Fruit fly (Drosophila melanogaster) whole organism, embryonic: ENCODE measurements around the gene CLS.

Source experiments
- Bgb ChIP-seq: fragments of 200-800 bp; sonication (Bioruptor generic); IDR thresholded peaks from 2 replicates; pipeline ENCODE4 v1.3.6; 2022; ENCODE audit warnings: missing biosample characterization, missing genetic modification characterization; ENCODE audit not compliant: partially characterized antibody
- CG10274 ChIP-seq: fragments of 200-800 bp; sonication (Bioruptor generic); optimal IDR thresholded peaks from 3 replicates; lab custom pipeline; 2017; ENCODE audit warnings: missing biosample characterization, mild to moderate bottlenecking, missing genetic modification characterization
- CG11504 ChIP-seq: fragments of 200-800 bp; sonication (Bioruptor generic); optimal IDR thresholded peaks from 3 replicates; lab custom pipeline; 2019; ENCODE audit warnings: missing biosample characterization, mild to moderate bottlenecking, missing genetic modification characterization, moderate library complexity
- CG12391 ChIP-seq: fragments of 200-800 bp; sonication (Bioruptor generic); optimal IDR thresholded peaks from 3 replicates; lab custom pipeline; 2018; ENCODE audit warnings: missing biosample characterization, mild to moderate bottlenecking, missing genetic modification characterization, moderate library complexity
- CG14860 ChIP-seq: fragments of 200-800 bp; sonication (Bioruptor generic); IDR thresholded peaks from 3 replicates; pipeline ENCODE4 v1.3.6; 2022; ENCODE audit warnings: missing biosample characterization, missing genetic modification characterization; ENCODE audit not compliant: partially characterized antibody
- CG15073 ChIP-seq: fragments of 200-800 bp; sonication (Bioruptor generic); optimal IDR thresholded peaks from 2 replicates; lab custom pipeline; 2016; ENCODE audit warnings: missing biosample characterization, missing genetic modification characterization
- CG1647 ChIP-seq: fragments of 200-800 bp; sonication (Bioruptor generic); optimal IDR thresholded peaks from 3 replicates; lab custom pipeline; 2016; ENCODE audit warnings: missing biosample characterization, missing genetic modification characterization
- CG16779 ChIP-seq: fragments of 200-800 bp; sonication (Bioruptor generic); IDR thresholded peaks from 2 replicates; pipeline ENCODE4 v1.3.6; 2022; ENCODE audit warnings: missing biosample characterization, missing genetic modification characterization
- CG18619 ChIP-seq: fragments of 200-800 bp; sonication (Bioruptor generic); optimal IDR thresholded peaks from 3 replicates; lab custom pipeline; 2017; ENCODE audit warnings: missing biosample characterization, mild to moderate bottlenecking, missing genetic modification characterization
- CG2199 ChIP-seq: fragments of 200-800 bp; sonication (Bioruptor generic); IDR thresholded peaks from 3 replicates; pipeline ENCODE4 v1.3.6; 2022; ENCODE audit warnings: missing biosample characterization, missing genetic modification characterization
- CG2678 ChIP-seq: fragments of 200-800 bp; sonication (Bioruptor generic); optimal IDR thresholded peaks from 3 replicates; lab custom pipeline; 2019; ENCODE audit warnings: missing biosample characterization, mild to moderate bottlenecking, missing genetic modification characterization, moderate library complexity
- CG30431 ChIP-seq: fragments of 200-800 bp; sonication (Bioruptor generic); optimal IDR thresholded peaks from 2 replicates; lab custom pipeline; 2017; ENCODE audit warnings: missing biosample characterization, missing genetic modification characterization
- CG33557 ChIP-seq: fragments of 200-800 bp; sonication (Bioruptor generic); optimal IDR thresholded peaks from 2 replicates; lab custom pipeline; 2019; ENCODE audit warnings: missing biosample characterization, mild to moderate bottlenecking, missing genetic modification characterization, moderate library complexity
- CG3726 ChIP-seq: fragments of 200-800 bp; sonication (Bioruptor generic); IDR thresholded peaks from 3 replicates; pipeline ENCODE4, ENCODE4 v1.3.6; 2022; ENCODE audit warnings: missing biosample characterization, missing genetic modification characterization
- CG7271 ChIP-seq: fragments of 200-800 bp; sonication (Bioruptor generic); optimal IDR thresholded peaks from 2 replicates; lab custom pipeline; 2018; ENCODE audit warnings: missing biosample characterization, mild to moderate bottlenecking, missing genetic modification characterization, moderate library complexity
- CG8388 ChIP-seq: fragments of 200-800 bp; sonication (Bioruptor generic); optimal IDR thresholded peaks from 2 replicates; lab custom pipeline; 2019; ENCODE audit warnings: missing biosample characterization, mild to moderate bottlenecking, missing genetic modification characterization, moderate library complexity
- D19B ChIP-seq: fragments of 200-800 bp; sonication (Bioruptor generic); optimal IDR thresholded peaks from 2 replicates; lab custom pipeline; 2017; ENCODE audit warnings: missing biosample characterization, mild to moderate bottlenecking, missing genetic modification characterization
- Deaf1 ChIP-seq: fragments of 200-800 bp; optimal IDR thresholded peaks from 3 replicates; lab custom pipeline; 2019; ENCODE audit warnings: missing biosample characterization, mild to moderate bottlenecking, missing genetic modification characterization, moderate library complexity
- Hr51 ChIP-seq, 2 experiments: fragments of 200-800 bp; sonication (Bioruptor generic); optimal IDR thresholded peaks; 2 replicates in 1 of 2; 3 replicates in 1 of 2; lab custom pipeline; 2016 to 2018; ENCODE audit warnings: missing biosample characterization in 2 of 2, missing genetic modification characterization in 2 of 2, mild to moderate bottlenecking in 1 of 2, moderate library complexity in 1 of 2
- Jarid2 ChIP-seq: fragments of 200-800 bp; sonication (Bioruptor generic); optimal IDR thresholded peaks from 3 replicates; lab custom pipeline; 2017; ENCODE audit warnings: mild to moderate bottlenecking, missing biosample characterization, missing genetic modification reagents, missing genetic modification characterization
- Med ChIP-seq: fragments of 200-800 bp; sonication (Bioruptor generic); peaks from one replicate; lab custom pipeline; 2016; ENCODE audit warnings: missing biosample characterization, missing genetic modification characterization, mild to moderate bottlenecking, inconsistent platforms, moderate library complexity
- Meics ChIP-seq: fragments of 200-800 bp; sonication (Bioruptor generic); optimal IDR thresholded peaks from 2 replicates; lab custom pipeline; 2017; ENCODE audit warnings: missing biosample characterization, mild to moderate bottlenecking, missing genetic modification characterization
- NK7.1 ChIP-seq: fragments of 200-800 bp; sonication (Bioruptor generic); optimal IDR thresholded peaks from 3 replicates; lab custom pipeline; 2016; ENCODE audit warnings: missing biosample characterization, missing genetic modification characterization
- Poxn ChIP-seq: fragments of 200-800 bp; sonication (Bioruptor generic); IDR thresholded peaks from 2 replicates; pipeline ENCODE4 v1.3.6; 2022; ENCODE audit warnings: missing biosample characterization, missing genetic modification characterization
- Sin3A ChIP-seq: fragments of >200 bp; optimal IDR thresholded peaks from 2 replicates; lab custom pipeline; 2018
- Trl ChIP-seq, 3 experiments: fragments of >200 bp in 2 of 3; fragments of 200-800 bp in 1 of 3; sonication (Bioruptor generic) in 1 of 3; optimal IDR thresholded peaks; 2 replicates in 1 of 3; 3 replicates in 2 of 3; lab custom pipeline; 2016 to 2017; ENCODE audit warnings: missing biosample characterization in 1 of 3, missing genetic modification characterization in 1 of 3
- ab ChIP-seq: fragments of 200-800 bp; sonication (Bioruptor generic); optimal IDR thresholded peaks from 2 replicates; lab custom pipeline; 2016; ENCODE audit warnings: missing biosample characterization, missing genetic modification characterization
- abd-A ChIP-seq: fragments of 200-800 bp; sonication (Bioruptor generic); optimal IDR thresholded peaks from 3 replicates; lab custom pipeline; 2019; ENCODE audit warnings: missing biosample characterization, mild to moderate bottlenecking, missing genetic modification characterization, moderate library complexity
- ase ChIP-seq: fragments of 200-800 bp; sonication (Bioruptor generic); IDR thresholded peaks from 3 replicates; pipeline ENCODE4 v1.3.6; 2022; ENCODE audit warnings: missing biosample characterization, missing genetic modification characterization
- br ChIP-seq: fragments of >200 bp; optimal IDR thresholded peaks from 2 replicates; lab custom pipeline; 2017
- btn ChIP-seq: fragments of 200-800 bp; sonication (Bioruptor generic); optimal IDR thresholded peaks from 2 replicates; lab custom pipeline; 2016; ENCODE audit warnings: missing biosample characterization, missing genetic modification characterization
- chinmo ChIP-seq: fragments of 200-800 bp; sonication (Bioruptor generic); IDR thresholded peaks from 4 replicates; pipeline ENCODE4 v1.3.6; 2022; ENCODE audit warnings: missing biosample characterization, missing genetic modification characterization; ENCODE audit not compliant: partially characterized antibody
- danr ChIP-seq: fragments of 200-800 bp; sonication (Bioruptor generic); IDR thresholded peaks from 2 replicates; pipeline ENCODE4 v1.3.6; 2022; ENCODE audit warnings: missing biosample characterization, missing genetic modification characterization
- dmrt99B ChIP-seq: fragments of 200-800 bp; sonication (Bioruptor generic); optimal IDR thresholded peaks from 2 replicates; lab custom pipeline; 2018; ENCODE audit warnings: missing biosample characterization, mild to moderate bottlenecking, missing genetic modification characterization, moderate library complexity
- eyg ChIP-seq: fragments of 200-800 bp; sonication (Bioruptor generic); optimal IDR thresholded peaks from 3 replicates; lab custom pipeline; 2016; ENCODE audit warnings: missing biosample characterization, missing genetic modification characterization
- gcm2 ChIP-seq: fragments of 200-800 bp; sonication (Bioruptor generic); optimal IDR thresholded peaks from 2 replicates; lab custom pipeline; 2016; ENCODE audit warnings: missing biosample characterization, missing genetic modification characterization
- klu ChIP-seq: fragments of 200-800 bp; sonication (Bioruptor generic); IDR thresholded peaks from 2 replicates; pipeline ENCODE4 v1.3.6; 2022; ENCODE audit warnings: missing biosample characterization, missing genetic modification characterization
- knrl ChIP-seq: fragments of 200-800 bp; sonication (Bioruptor generic); IDR thresholded peaks from 3 replicates; pipeline ENCODE4 v1.3.6; 2022; ENCODE audit warnings: missing biosample characterization, missing genetic modification characterization; ENCODE audit not compliant: partially characterized antibody
- mirr ChIP-seq: fragments of 200-800 bp; sonication (Bioruptor generic); optimal IDR thresholded peaks from 3 replicates; lab custom pipeline; 2018; ENCODE audit warnings: missing biosample characterization, mild to moderate bottlenecking, missing genetic modification characterization
- pb ChIP-seq: fragments of 200-800 bp; sonication (Bioruptor generic); optimal IDR thresholded peaks from 3 replicates; lab custom pipeline; 2016; ENCODE audit warnings: missing biosample characterization, missing genetic modification characterization
- prd ChIP-seq, 3 experiments: fragments of >200 bp in 2 of 3; fragments of 200-800 bp in 1 of 3; sonication (Bioruptor generic) in 1 of 3; optimal IDR thresholded peaks in 2 of 3; IDR thresholded peaks in 1 of 3; 2 replicates in 2 of 3; 3 replicates in 1 of 3; pipeline versions ENCODE4 v1.3.6 to Lab custom; 2017 to 2022; ENCODE audit warnings: missing biosample characterization in 1 of 3, missing genetic modification characterization in 1 of 3
- rib ChIP-seq: fragments of 200-800 bp; sonication (Bioruptor generic); IDR thresholded peaks from 2 replicates; pipeline ENCODE4 v1.3.6; 2022; ENCODE audit warnings: missing biosample characterization, missing genetic modification characterization
- sd ChIP-seq: fragments of 200-800 bp; sonication (Bioruptor generic); optimal IDR thresholded peaks from 3 replicates; lab custom pipeline; 2018; ENCODE audit warnings: missing biosample characterization, mild to moderate bottlenecking, missing genetic modification characterization, moderate library complexity
- so ChIP-seq: fragments of 200-800 bp; sonication (Bioruptor generic); IDR thresholded peaks from 3 replicates; pipeline ENCODE4 v1.3.6; 2022; ENCODE audit warnings: missing biosample characterization, missing genetic modification characterization
- ttk ChIP-seq: fragments of 200-800 bp; sonication (Bioruptor generic); IDR thresholded peaks from 2 replicates; pipeline ENCODE4 v2.1.2; 2022; ENCODE audit warnings: missing biosample characterization, missing genetic modification characterization
- z ChIP-seq: fragments of 200-800 bp; sonication (Bioruptor generic); IDR thresholded peaks from 3 replicates; pipeline ENCODE4 v1.3.6; 2022; ENCODE audit warnings: missing biosample characterization, missing genetic modification characterization
- zfh2 ChIP-seq: fragments of 200-800 bp; sonication (Bioruptor generic); optimal IDR thresholded peaks from 2 replicates; lab custom pipeline; 2016; ENCODE audit warnings: missing biosample characterization, missing genetic modification characterization

Gene CLS

dm6 chr3R:25721030-25721429 is 33.9 kb upstream of the CLS start:
- TF ChIP-seq Bgb (GFP tag; lab: Robert Waterston, UW) (0 out of 2 replicates have a peak, but pooled peaks have one; percentile 13), Med (peak; percentile 47), so (GFP tag; lab: Robert Waterston, UW) (no peak), CG14860 (0 out of 3 replicates have a peak, but pooled peaks have one; percentile 5), CG11504 (tag; lab: Kevin White, UChicago) (no peak), rib (GFP tag; lab: Robert Waterston, UW) (no peak), CG3726 (GFP tag; lab: Robert Waterston, UW) (0 out of 3 replicates have a peak, but pooled peaks have one; percentile 23), knrl (0 out of 3 replicates have a peak, but pooled peaks have one; percentile 13), CG15073 (GFP tag; lab: Kevin White, UChicago) (peak; percentile 94), dmrt99B (no peak), CG8388 (GFP tag; lab: Kevin White, UChicago) (peak; percentile 13)

DNA sequence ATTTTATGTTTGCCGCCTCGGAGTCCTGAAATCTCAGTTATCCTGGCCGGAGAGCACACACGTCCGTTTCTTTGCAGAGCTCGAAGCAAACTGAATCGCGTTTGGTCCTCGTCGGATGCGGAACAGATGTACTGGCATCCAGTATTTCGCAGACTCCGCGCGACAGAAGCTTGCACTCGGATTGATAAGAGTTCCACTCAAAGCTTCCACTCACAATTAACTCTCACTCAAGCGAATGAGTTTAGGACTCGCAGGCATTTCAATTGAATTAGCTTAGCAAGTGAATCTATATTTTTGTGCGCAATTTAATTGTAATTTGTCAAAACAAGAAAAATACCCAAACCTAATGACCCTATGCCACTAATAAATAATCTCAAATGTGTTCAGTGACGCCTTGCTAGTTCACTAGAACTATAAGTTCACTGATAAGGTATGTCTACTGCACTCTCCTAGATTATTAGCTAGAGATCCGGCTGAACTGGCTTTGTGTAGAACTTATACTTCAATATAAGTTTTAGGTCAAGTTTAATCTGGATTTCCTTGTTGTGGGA is 32.9 kb upstream of the CLS start:
- TF ChIP-seq CG16779 (GFP tag; lab: Robert Waterston, UW) (0 out of 2 replicates have a peak, but pooled peaks have one; percentile 15), Deaf1 (tag; lab: Kevin White, UChicago) (peak; percentile 25), mirr (GFP tag; lab: Kevin White, UChicago) (peak; percentile 27), z (GFP tag; lab: Robert Waterston, UW) (peak; percentile 94), Med (peak; percentile 51), Jarid2 (peak; percentile 39), danr (GFP tag; lab: Robert Waterston, UW) (no peak), abd-A (tag; lab: Kevin White, UChicago) (peak; percentile 3), CG33557 (GFP tag; lab: Kevin White, UChicago) (no peak), Hr51 (GFP tag; optimal IDR thresholded peaks at IDR 0.05; lab: Kevin White, UChicago) (peak in 1 of 2 experiments; percentile 11), ab (GFP tag; lab: Kevin White, UChicago) (no peak), pb (GFP tag; lab: Kevin White, UChicago) (no peak), CG1647 (GFP tag; lab: Kevin White, UChicago) (no peak), chinmo (GFP tag; lab: Robert Waterston, UW) (0 out of 4 replicates have a peak, but pooled peaks have one; percentile 18), NK7.1 (no peak), D19B (GFP tag; lab: Kevin White, UChicago) (no peak), CG7271 (no peak), CG10274 (GFP tag; lab: Kevin White, UChicago) (no peak), CG30431 (GFP tag; lab: Kevin White, UChicago) (no peak)

dm6 chr3R:25694167-25694689 is 7.1 kb upstream of the CLS start:
- TF ChIP-seq ase (GFP tag; lab: Robert Waterston, UW), result peak; percentile 33; the same call in 1 of the 3 replicates
- no peak for TF ChIP-seq Sin3A (lab: Kevin White, UChicago)
- no peak for TF ChIP-seq CG12391 (tag; lab: Kevin White, UChicago)
- no peak for TF ChIP-seq ttk
- TF ChIP-seq gcm2 (GFP tag; lab: Kevin White, UChicago), result no peak
- no peak for TF ChIP-seq CG18619 (GFP tag; lab: Kevin White, UChicago)
- peak; percentile 16 for TF ChIP-seq Meics
- TF ChIP-seq CG2199 (GFP tag; lab: Robert Waterston, UW), result no peak
- TF ChIP-seq so (GFP tag; lab: Robert Waterston, UW), result no peak
- TF ChIP-seq prd (optimal IDR thresholded peaks at IDR 0.05; lab: Kevin White, UChicago), result no peak
- peak; percentile 30; the same call in 1 of the 3 replicates for TF ChIP-seq prd (GFP tag; IDR thresholded peaks at IDR 0.05; lab: Robert Waterston, UW)
- TF ChIP-seq Trl (optimal IDR thresholded peaks at IDR 0.05; lab: Kevin White, UChicago), result no peak
- no peak for TF ChIP-seq Trl (GFP tag; optimal IDR thresholded peaks at IDR 0.05; lab: Kevin White, UChicago)
- TF ChIP-seq br (lab: Kevin White, UChicago), result no peak
- TF ChIP-seq CG2678 (tag; lab: Kevin White, UChicago), result peak; percentile 34
- no peak for TF ChIP-seq btn (GFP tag; lab: Kevin White, UChicago)
- TF ChIP-seq klu (GFP tag; lab: Robert Waterston, UW), result no peak
- TF ChIP-seq eyg (GFP tag; lab: Kevin White, UChicago), result no peak
- TF ChIP-seq Hr51 (GFP tag; optimal IDR thresholded peaks at IDR 0.05; lab: Kevin White, UChicago), result peak in 1 of 2 experiments; percentile 14
- TF ChIP-seq zfh2 (GFP tag; lab: Kevin White, UChicago), result no peak
- peak; percentile 70 for TF ChIP-seq Med
- TF ChIP-seq Poxn (GFP tag; lab: Robert Waterston, UW), result no peak
- no peak for TF ChIP-seq sd (tag; lab: Kevin White, UChicago)
